In the genomic region with DNA sequence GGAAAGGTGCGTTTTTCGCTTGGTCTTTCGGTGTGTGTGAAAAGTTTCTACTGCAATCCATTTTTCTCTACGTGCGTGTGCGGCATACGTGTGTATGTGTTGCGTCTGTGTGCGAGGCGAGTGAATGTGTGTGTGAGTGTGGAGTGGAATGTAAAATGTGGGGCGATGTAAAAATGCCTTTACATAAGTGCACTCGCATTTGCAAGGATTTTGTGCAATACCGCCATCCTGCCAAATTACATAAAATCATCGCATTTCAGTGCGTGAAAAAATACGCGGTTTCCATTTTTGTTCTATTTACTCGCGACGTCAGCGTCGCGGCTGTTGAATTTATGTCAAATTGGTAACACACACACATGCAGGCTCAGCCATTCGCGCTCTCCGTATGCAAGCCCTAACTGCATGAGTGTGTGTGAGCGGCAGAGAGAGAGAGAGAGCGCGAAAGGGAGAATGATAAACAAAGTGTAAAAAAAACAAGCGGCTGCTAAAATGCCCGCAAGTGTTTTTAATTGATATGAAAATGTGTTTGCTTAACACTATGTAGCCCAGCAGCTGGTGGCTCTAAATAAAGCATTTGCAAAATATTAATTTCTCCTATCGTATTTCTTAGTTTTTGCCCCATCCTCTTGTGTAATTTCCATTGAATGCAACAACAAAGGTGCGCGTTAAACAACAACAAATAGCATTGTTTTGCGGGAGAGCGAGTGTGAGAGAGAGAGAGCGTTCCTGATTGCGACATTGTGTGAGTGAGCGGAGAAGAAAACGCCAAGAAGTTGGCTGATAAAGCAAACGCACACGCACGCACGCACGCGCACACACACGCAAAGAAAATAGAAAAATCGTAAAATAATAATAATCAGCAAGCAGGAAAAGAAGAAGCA, we compare ENCODE assay signal across 3 fruit fly cellular contexts.
TF ChIP-seq lines count a peak whose summit lies in the region.

No protein-coding gene starts in this region.

TF ChIP-seq in whole organism, embryonic, 481 proteins besides CTCF, POLR2A, EP300 and RAD21 (continued from another document and continues in another):
- TF ChIP-seq zf30C (GFP tag; optimal IDR thresholded peaks at IDR 0.05; lab: Kevin White, UChicago) (peak; percentile 5), HLHmδ (GFP tag; optimal IDR thresholded peaks at IDR 0.05; lab: Kevin White, UChicago) (no peak), Trl (optimal IDR thresholded peaks at IDR 0.05; lab: Kevin White, UChicago) (peak; percentile 88 to 99), Trl (GFP tag; optimal IDR thresholded peaks at IDR 0.05; lab: Kevin White, UChicago) (peak; percentile 37), psq (GFP tag; optimal IDR thresholded peaks at IDR 0.05; lab: Kevin White, UChicago) (peak; percentile 18), kni (GFP tag; optimal IDR thresholded peaks at IDR 0.05; lab: Kevin White, UChicago) (peak; percentile 87), CG4617 (GFP tag; optimal IDR thresholded peaks at IDR 0.05; lab: Kevin White, UChicago; ENCODE audit: borderline replicate concordance) (peak; percentile 31), chinmo (GFP tag; IDR thresholded peaks at IDR 0.05; lab: Robert Waterston, UW; ENCODE audit: partially characterized antibody) (peak; percentile 70; the same call in 3 of the 4 replicates), CG10267 (tag; optimal IDR thresholded peaks at IDR 0.05; lab: Kevin White, UChicago) (no peak), Vsx1 (GFP tag; optimal IDR thresholded peaks at IDR 0.05; lab: Kevin White, UChicago) (peak; percentile 26), CG15011 (GFP tag; optimal IDR thresholded peaks at IDR 0.05; lab: Kevin White, UChicago) (peak; percentile 1), wek (GFP tag; optimal IDR thresholded peaks at IDR 0.05; lab: Kevin White, UChicago) (no peak), CG6813 (GFP tag; optimal IDR thresholded peaks at IDR 0.05; lab: Kevin White, UChicago) (peak; percentile 45), GATAe (GFP tag; conservative IDR thresholded peaks at IDR 0.05; lab: Robert Waterston, UW) (peak; percentile 17; the same call in 1 of the 2 replicates), CG13775 (GFP tag; optimal IDR thresholded peaks at IDR 0.05; lab: Kevin White, UChicago) (no peak), Sin3A (optimal IDR thresholded peaks at IDR 0.05; lab: Kevin White, UChicago) (peak; percentile 11), CrebB (tag; optimal IDR thresholded peaks at IDR 0.05; lab: Kevin White, UChicago) (peak; percentile 9), CG5953 (GFP tag; IDR thresholded peaks at IDR 0.05; lab: Robert Waterston, UW) (no peak), az2 (GFP tag; optimal IDR thresholded peaks at IDR 0.05; lab: Kevin White, UChicago) (no peak), lbe (GFP tag; optimal IDR thresholded peaks at IDR 0.05; lab: Kevin White, UChicago) (peak; percentile 51), CG4360 (GFP tag; IDR thresholded peaks at IDR 0.05; lab: Robert Waterston, UW) (peak; percentile 89), corto (GFP tag; optimal IDR thresholded peaks at IDR 0.05; lab: Kevin White, UChicago) (peak; percentile 26), CG8924 (tag; optimal IDR thresholded peaks at IDR 0.05; lab: Kevin White, UChicago) (peak; percentile 44), CkIIα-i1 (GFP tag; IDR thresholded peaks at IDR 0.05; lab: Robert Waterston, UW) (no peak), Max (GFP tag; optimal IDR thresholded peaks at IDR 0.05; lab: Kevin White, UChicago) (peak; percentile 2), D (optimal IDR thresholded peaks at IDR 0.05; lab: Kevin White, UChicago) (peak; percentile 80), D (GFP tag; optimal IDR thresholded peaks at IDR 0.05; lab: Kevin White, UChicago) (peak; percentile 25), Sox102F (GFP tag; optimal IDR thresholded peaks at IDR 0.05; lab: Kevin White, UChicago) (peak; percentile 20), Hand (GFP tag; optimal IDR thresholded peaks at IDR 0.05; lab: Kevin White, UChicago) (peak; percentile 17), CG7556 (GFP tag; optimal IDR thresholded peaks at IDR 0.05; lab: Kevin White, UChicago) (peak; percentile 11), Doc2 (GFP tag; IDR thresholded peaks at IDR 0.05; lab: Robert Waterston, UW) (no peak), pros (GFP tag; optimal IDR thresholded peaks at IDR 0.05; lab: Kevin White, UChicago) (peak; percentile 89), Jarid2 (GFP tag; optimal IDR thresholded peaks at IDR 0.05; lab: Kevin White, UChicago) (no peak), nerfin-1 (tag; optimal IDR thresholded peaks at IDR 0.05; lab: Kevin White, UChicago) (peak; percentile 97), Dfd (GFP tag; optimal IDR thresholded peaks at IDR 0.05; lab: Kevin White, UChicago) (peak; percentile 4 to 96), sug (tag; optimal IDR thresholded peaks at IDR 0.05; lab: Kevin White, UChicago) (peak; percentile 16), org-1 (GFP tag; optimal IDR thresholded peaks at IDR 0.05; lab: Kevin White, UChicago) (no peak), CG6854 (GFP tag; optimal IDR thresholded peaks at IDR 0.05; lab: Kevin White, UChicago) (peak; percentile 28), CG6683 (GFP tag; optimal IDR thresholded peaks at IDR 0.05; lab: Kevin White, UChicago) (peak; percentile 13), CG32772 (GFP tag; IDR thresholded peaks at IDR 0.05; lab: Robert Waterston, UW) (no peak)

TF ChIP-seq in whole organism, prepupa, 60 proteins besides CTCF, POLR2A, EP300 and RAD21 (continued from another document):
- TF ChIP-seq acj6 (GFP tag; optimal IDR thresholded peaks at IDR 0.05; lab: Kevin White, UChicago) (no peak), dac (GFP tag; optimal IDR thresholded peaks at IDR 0.05; lab: Kevin White, UChicago) (no peak), fkh (GFP tag; optimal IDR thresholded peaks at IDR 0.05; lab: Kevin White, UChicago) (peak; percentile 91), svp (GFP tag; lab: Kevin White, UChicago) (no peak), CG1621 (tag; optimal IDR thresholded peaks at IDR 0.05; lab: Kevin White, UChicago) (no peak), vri (GFP tag; optimal IDR thresholded peaks at IDR 0.05; lab: Kevin White, UChicago) (peak; percentile 63), Met (GFP tag; optimal IDR thresholded peaks at IDR 0.05; lab: Kevin White, UChicago) (no peak), Eip78C (GFP tag; lab: Kevin White, UChicago) (peak; percentile 28), fd59A (GFP tag; optimal IDR thresholded peaks at IDR 0.05; lab: Kevin White, UChicago) (no peak), fd85E (GFP tag; optimal IDR thresholded peaks at IDR 0.05; lab: Kevin White, UChicago) (peak; percentile 18), Sox102F (GFP tag; optimal IDR thresholded peaks at IDR 0.05; lab: Kevin White, UChicago) (peak; percentile 27), CG32006 (GFP tag; optimal IDR thresholded peaks at IDR 0.05; lab: Kevin White, UChicago) (peak; percentile 32), Sox14 (GFP tag; optimal IDR thresholded peaks at IDR 0.05; lab: Kevin White, UChicago) (peak; percentile 48), CG34406 (GFP tag; optimal IDR thresholded peaks at IDR 0.05; lab: Kevin White, UChicago) (no peak), Hr38 (GFP tag; optimal IDR thresholded peaks at IDR 0.05; lab: Kevin White, UChicago) (no peak), esn (GFP tag; optimal IDR thresholded peaks at IDR 0.05; lab: Kevin White, UChicago) (no peak), Sox15 (GFP tag; optimal IDR thresholded peaks at IDR 0.05; lab: Kevin White, UChicago) (no peak), CG6792 (GFP tag; optimal IDR thresholded peaks at IDR 0.05; lab: Kevin White, UChicago) (no peak), Hr4 (GFP tag; optimal IDR thresholded peaks at IDR 0.05; lab: Kevin White, UChicago) (no peak), CG6808 (GFP tag; optimal IDR thresholded peaks at IDR 0.05; lab: Kevin White, UChicago) (peak; percentile 18), eg (GFP tag; IDR thresholded peaks at IDR 0.05; lab: Robert Waterston, UW) (0 out of 3 replicates have a peak, but pooled peaks have one; percentile 3), CG6276 (GFP tag; optimal IDR thresholded peaks at IDR 0.05; lab: Kevin White, UChicago) (peak; percentile 2), Gug (GFP tag; IDR thresholded peaks at IDR 0.05; lab: Robert Waterston, UW) (no peak), Smox (GFP tag; optimal IDR thresholded peaks at IDR 0.05; lab: Kevin White, UChicago) (no peak), CG11762 (GFP tag; optimal IDR thresholded peaks at IDR 0.05; lab: Kevin White, UChicago; ENCODE audit: insufficient read depth) (no peak), dsx (GFP tag; optimal IDR thresholded peaks at IDR 0.05; lab: Kevin White, UChicago; ENCODE audit: poor library complexity, severe bottlenecking) (peak; percentile 62), CG4318 (GFP tag; optimal IDR thresholded peaks at IDR 0.05; lab: Kevin White, UChicago) (no peak), CG8319 (GFP tag; optimal IDR thresholded peaks at IDR 0.05; lab: Kevin White, UChicago) (no peak), CG11902 (GFP tag; optimal IDR thresholded peaks at IDR 0.05; lab: Kevin White, UChicago) (no peak), Hr39 (GFP tag; optimal IDR thresholded peaks at IDR 0.05; lab: Kevin White, UChicago) (no peak), CG10669 (GFP tag; optimal IDR thresholded peaks at IDR 0.05; lab: Kevin White, UChicago) (no peak), Eip93F (GFP tag; optimal IDR thresholded peaks at IDR 0.05; lab: Kevin White, UChicago) (no peak), cyc (GFP tag; optimal IDR thresholded peaks at IDR 0.05; lab: Kevin White, UChicago) (no peak), topi (GFP tag; optimal IDR thresholded peaks at IDR 0.05; lab: Kevin White, UChicago) (no peak), Eip75B (GFP tag; optimal IDR thresholded peaks at IDR 0.05; lab: Kevin White, UChicago) (no peak), Blimp-1 (GFP tag; optimal IDR thresholded peaks at IDR 0.05; lab: Kevin White, UChicago) (no peak), ss (GFP tag; optimal IDR thresholded peaks at IDR 0.05; lab: Kevin White, UChicago) (peak; percentile 23 to 53), OdsH (GFP tag; optimal IDR thresholded peaks at IDR 0.05; lab: Kevin White, UChicago) (no peak), achi (GFP tag; optimal IDR thresholded peaks at IDR 0.05; lab: Kevin White, UChicago) (no peak), CG31627 (GFP tag; optimal IDR thresholded peaks at IDR 0.05; lab: Kevin White, UChicago) (no peak), salr (GFP tag; optimal IDR thresholded peaks at IDR 0.05; lab: Kevin White, UChicago) (peak in 1 of 2 experiments; percentile 56), Lpt (GFP tag; optimal IDR thresholded peaks at IDR 0.05; lab: Kevin White, UChicago) (no peak)

TF ChIP-seq in whole organism, wandering third instar larva, 38 proteins besides CTCF, POLR2A, EP300 and RAD21 (continued from another document):
- peak; percentile 99 for TF ChIP-seq Dfd (GFP tag; optimal IDR thresholded peaks at IDR 0.05; lab: Kevin White, UChicago)
- TF ChIP-seq Hr78 (GFP tag; optimal IDR thresholded peaks at IDR 0.05; lab: Kevin White, UChicago), result peak; percentile 39
- no peak for TF ChIP-seq Myc (optimal IDR thresholded peaks at IDR 0.05; lab: Kevin White, UChicago)
- no peak for TF ChIP-seq Sp1 (GFP tag; optimal IDR thresholded peaks at IDR 0.05; lab: Kevin White, UChicago)
- peak; percentile 58 for TF ChIP-seq Dif (GFP tag; optimal IDR thresholded peaks at IDR 0.05; lab: Kevin White, UChicago; ENCODE audit: partially characterized antibody)
- peak; percentile 15 for TF ChIP-seq psq (GFP tag; optimal IDR thresholded peaks at IDR 0.05; lab: Kevin White, UChicago)
- no peak for TF ChIP-seq CG9705 (GFP tag; optimal IDR thresholded peaks at IDR 0.05; lab: Kevin White, UChicago)
- TF ChIP-seq usp (GFP tag; optimal IDR thresholded peaks at IDR 0.05; lab: Kevin White, UChicago), result no peak
- TF ChIP-seq HLH106 (tag; optimal IDR thresholded peaks at IDR 0.05; lab: Kevin White, UChicago), result no peak
- TF ChIP-seq OdsH (GFP tag; optimal IDR thresholded peaks at IDR 0.05; lab: Kevin White, UChicago), result no peak
- TF ChIP-seq Mio (GFP tag; optimal IDR thresholded peaks at IDR 0.05; lab: Kevin White, UChicago), result no peak
- TF ChIP-seq fru (GFP tag; optimal IDR thresholded peaks at IDR 0.05; lab: Kevin White, UChicago), result peak; percentile 1
- TF ChIP-seq pan (optimal IDR thresholded peaks at IDR 0.05; lab: Kevin White, UChicago), result peak; percentile 82
- TF ChIP-seq Hnf4 (GFP tag; optimal IDR thresholded peaks at IDR 0.05; lab: Kevin White, UChicago), result peak; percentile 5
- no peak for TF ChIP-seq Jra (GFP tag; optimal IDR thresholded peaks at IDR 0.05; lab: Kevin White, UChicago)
- TF ChIP-seq CG32264 (GFP tag; optimal IDR thresholded peaks at IDR 0.05; lab: Kevin White, UChicago), result no peak
- TF ChIP-seq foxo (GFP tag; optimal IDR thresholded peaks at IDR 0.05; lab: Kevin White, UChicago), result peak in 1 of 2 experiments; percentile 8
